Worm (Caenorhabditis elegans) whole organism, young adult: Measurements from ENCODE around the gene trap-4.

Source experiments
- F33H1.4 ChIP-seq: fragments of 200-800 bp; sonication (Bioruptor generic); IDR thresholded peaks from 2 replicates; pipeline ENCODE4 v1.3.6; 2022; ENCODE audit warnings: missing genetic modification reagents, missing genetic modification characterization, missing compliant biosample characterization
- F39B2.1 ChIP-seq: fragments of 200-800 bp; sonication (Bioruptor generic); IDR thresholded peaks from 2 replicates; pipeline ENCODE4 v1.3.6; 2022; ENCODE audit warnings: missing genetic modification reagents, missing genetic modification characterization, missing compliant biosample characterization
- F49E8.2 ChIP-seq: sonication (generic microtip); optimal IDR thresholded peaks from 3 replicates; lab custom pipeline; 2017; ENCODE audit warnings: missing genetic modification characterization, mild to moderate bottlenecking, missing compliant biosample characterization, antibody characterized with exemption, moderate library complexity; ENCODE audit not compliant: insufficient read depth
- K12H6.12 ChIP-seq: fragments of 200-800 bp; sonication (Bioruptor generic); optimal IDR thresholded peaks from 2 replicates; lab custom pipeline; 2018; ENCODE audit warnings: mild to moderate bottlenecking, missing genetic modification characterization, missing compliant biosample characterization
- Y56A3A.18 ChIP-seq: fragments of 200-800 bp; sonication (Bioruptor generic); IDR thresholded peaks from 2 replicates; pipeline ENCODE4 v1.3.6; 2022; ENCODE audit warnings: missing genetic modification reagents, missing genetic modification characterization, missing compliant biosample characterization
- aptf-3 ChIP-seq: fragments of 200-800 bp; sonication (Bioruptor generic); IDR thresholded peaks from 2 replicates; pipeline ENCODE4 v1.3.6; 2022; ENCODE audit warnings: missing genetic modification characterization, missing compliant biosample characterization
- atf-7 ChIP-seq: sonication (generic microtip); optimal IDR thresholded peaks from 2 replicates; lab custom pipeline; 2017; ENCODE audit warnings: mild to moderate bottlenecking, missing genetic modification characterization, missing compliant biosample characterization
- cebp-1 ChIP-seq, 2 experiments: fragments of 200-800 bp in 1 of 2; sonication (Bioruptor generic) in 1 of 2; sonication (generic microtip) in 1 of 2; IDR thresholded peaks in 1 of 2; optimal IDR thresholded peaks in 1 of 2; 2 replicates each; pipeline versions ENCODE4 v1.3.6 to Lab custom; 2017 to 2022; ENCODE audit warnings: missing compliant biosample characterization in 2 of 2, missing genetic modification characterization in 2 of 2, mild to moderate bottlenecking in 1 of 2, missing genetic modification reagents in 1 of 2, moderate library complexity in 1 of 2
- ceh-27 ChIP-seq: fragments of 200-800 bp; sonication (Bioruptor generic); optimal IDR thresholded peaks from 2 replicates; lab custom pipeline; 2018; ENCODE audit warnings: mild to moderate bottlenecking, missing genetic modification characterization, moderate library complexity, missing compliant biosample characterization
- chd-7 ChIP-seq: sonication (generic microtip); optimal IDR thresholded peaks from 2 replicates; lab custom pipeline; 2016; ENCODE audit warnings: mild to moderate bottlenecking, missing genetic modification characterization, moderate library complexity, missing compliant biosample characterization
- egl-18 ChIP-seq: fragments of 200-800 bp; sonication (Bioruptor generic); IDR thresholded peaks from 2 replicates; pipeline ENCODE4 v1.3.6; 2022; ENCODE audit warnings: missing genetic modification reagents, missing genetic modification characterization, missing compliant biosample characterization
- egrh-3 ChIP-seq: fragments of 200-800 bp; sonication (Bioruptor generic); IDR thresholded peaks from 2 replicates; pipeline ENCODE4 v1.3.6; 2022; ENCODE audit warnings: missing genetic modification reagents, missing genetic modification characterization, missing compliant biosample characterization
- hmg-1.2 ChIP-seq: fragments of 200-800 bp; sonication (Bioruptor generic); IDR thresholded peaks from 2 replicates; pipeline ENCODE4 v1.3.6; 2022; ENCODE audit warnings: missing genetic modification reagents, missing genetic modification characterization, missing compliant biosample characterization
- lag-1 ChIP-seq: fragments of 200-800 bp; sonication (Bioruptor generic); IDR thresholded peaks from 2 replicates; pipeline ENCODE4 v1.3.6; 2022; ENCODE audit warnings: missing genetic modification reagents, missing genetic modification characterization, missing compliant biosample characterization
- let-526 ChIP-seq: fragments of 200-800 bp; sonication (Bioruptor generic); IDR thresholded peaks from 2 replicates; pipeline ENCODE4 v1.3.6; 2022; ENCODE audit warnings: missing genetic modification reagents, missing genetic modification characterization, missing compliant biosample characterization
- lin-40 ChIP-seq: sonication (generic microtip); optimal IDR thresholded peaks from 2 replicates; lab custom pipeline; 2016; ENCODE audit warnings: missing genetic modification characterization, mild to moderate bottlenecking, missing compliant biosample characterization, missing genotype, missing genetic modification reagents
- madf-3 ChIP-seq: fragments of 200-800 bp; sonication (Bioruptor generic); IDR thresholded peaks from 2 replicates; pipeline ENCODE4 v1.3.6; 2022; ENCODE audit warnings: missing genetic modification reagents, missing genetic modification characterization, missing compliant biosample characterization
- mes-4 ChIP-seq: sonication (generic microtip); optimal IDR thresholded peaks from 2 replicates; lab custom pipeline; 2016; ENCODE audit warnings: missing genotype, missing genetic modification characterization, missing compliant biosample characterization
- nfyb-1 ChIP-seq: fragments of 200-800 bp; sonication (Bioruptor generic); IDR thresholded peaks from 2 replicates; pipeline ENCODE4 v1.3.6; 2022; ENCODE audit warnings: missing genetic modification reagents, missing genetic modification characterization, missing compliant biosample characterization
- sea-2 ChIP-seq: fragments of 200-800 bp; sonication (Bioruptor generic); IDR thresholded peaks from 2 replicates; pipeline ENCODE4 v1.3.6; 2022; ENCODE audit warnings: missing genetic modification characterization, missing compliant biosample characterization
- snpc-4 ChIP-seq, 5 experiments: fragments of 150-350 bp in 1 of 5; sonication (generic microtip) in 4 of 5; optimal IDR thresholded peaks; 2 replicates each; lab custom pipeline; 2014 to 2018; ENCODE audit warnings: missing genetic modification characterization in 5 of 5, missing biosample characterization in 3 of 5, antibody characterized with exemption in 2 of 5, mild to moderate bottlenecking in 2 of 5, missing compliant biosample characterization in 2 of 5, missing genotype in 2 of 5, moderate library complexity in 2 of 5, missing genetic modification reagents in 1 of 5
- zfh-2 ChIP-seq: fragments of 200-800 bp; sonication (Bioruptor generic); conservative IDR thresholded peaks from 2 replicates; pipeline ENCODE4 v1.3.6; 2022; ENCODE audit warnings: missing genetic modification reagents, missing genetic modification characterization, missing compliant biosample characterization
- ztf-25 ChIP-seq: fragments of 200-800 bp; sonication (Bioruptor generic); IDR thresholded peaks from 2 replicates; pipeline ENCODE4 v1.3.6; 2022; ENCODE audit warnings: missing genetic modification reagents, missing genetic modification characterization, missing compliant biosample characterization

Gene trap-4

DNA sequence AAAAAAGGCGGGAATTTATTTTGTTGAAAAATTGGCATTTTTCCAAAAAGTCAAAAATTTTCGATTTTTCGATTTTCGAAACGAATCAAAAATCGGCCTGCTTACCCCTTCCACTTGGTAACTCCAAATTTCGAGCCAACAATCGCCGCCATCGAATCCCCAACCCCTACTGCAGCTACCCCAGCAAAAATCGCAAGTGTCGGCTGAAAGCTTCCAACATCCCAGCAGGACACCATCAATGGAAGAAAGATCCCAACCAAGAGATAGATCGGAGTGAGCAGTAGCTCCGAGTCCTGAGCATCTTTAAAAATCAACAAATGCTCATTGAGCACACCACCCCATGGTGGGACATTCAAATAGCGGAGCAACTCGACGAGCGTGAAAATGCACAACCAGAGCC is 10.4 kb downstream of the trap-4 start:
- TF ChIP-seq zfh-2 (GFP tag; lab: Robert Waterston, UW) (0 out of 2 replicates have a peak, but pooled peaks have one; percentile 17), nfyb-1 (GFP tag; lab: Robert Waterston, UW) (no peak)

DNA sequence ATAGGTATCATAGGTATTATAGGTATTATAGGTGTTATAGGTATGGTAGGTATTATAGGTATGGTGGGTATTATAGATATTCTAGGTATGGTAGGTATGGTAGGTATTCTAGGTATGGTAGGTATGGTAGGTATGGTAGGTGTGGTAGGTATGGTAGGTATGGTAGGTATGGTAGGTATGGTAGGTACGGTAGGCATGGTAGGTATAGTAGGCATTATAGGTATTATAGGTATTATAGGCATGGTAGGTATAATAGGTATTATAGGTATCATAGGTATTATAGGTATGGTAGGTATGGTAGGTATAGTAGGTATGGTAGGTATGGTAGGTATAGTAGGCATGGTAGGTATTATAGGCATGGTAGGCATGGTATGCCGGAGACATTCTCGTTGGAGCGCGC is 11.4 kb downstream of the trap-4 start:
- TF ChIP-seq aptf-3 (GFP tag; lab: Robert Waterston, UW) (no peak), madf-3 (GFP tag; lab: Robert Waterston, UW) (0 out of 2 replicates have a peak, but pooled peaks have one; percentile 58)

DNA sequence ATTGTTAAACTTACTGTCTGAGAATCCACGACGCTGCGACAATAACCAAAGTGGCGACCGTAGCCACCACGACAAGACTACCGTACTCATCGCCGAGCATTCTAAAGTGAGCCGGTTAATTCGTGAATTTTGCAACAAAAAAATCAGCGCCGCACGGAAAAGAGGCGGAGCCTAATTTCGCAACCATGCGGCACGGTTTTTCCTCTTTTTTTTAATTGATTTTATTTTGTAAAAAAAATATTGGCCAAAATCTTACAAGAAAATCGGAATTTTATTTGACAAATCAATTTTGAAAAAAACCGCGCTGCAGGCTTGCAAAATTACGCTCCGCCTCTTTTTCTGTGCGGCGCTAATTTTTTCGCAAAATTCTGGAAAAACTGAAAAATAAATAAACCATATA is 13.0 kb downstream of the trap-4 start, which contains the start of gene dolk-1:
TSS of gene dolk-1 (minus strand) at position 101 of the 400 bp plus-strand sequence.
- TF ChIP-seq cebp-1 (GFP tag; IDR thresholded peaks at IDR 0.05; lab: Robert Waterston, UW) (no peak), cebp-1 (tag; optimal IDR thresholded peaks at IDR 0.05; lab: Kevin White, UChicago) (peak; percentile 31), ceh-27 (GFP tag; lab: Kevin White, UChicago) (no peak), lag-1 (GFP tag; lab: Robert Waterston, UW) (no peak), F49E8.2 (tag; lab: Kevin White, UChicago) (no peak), ztf-25 (GFP tag; lab: Robert Waterston, UW) (no peak)

DNA sequence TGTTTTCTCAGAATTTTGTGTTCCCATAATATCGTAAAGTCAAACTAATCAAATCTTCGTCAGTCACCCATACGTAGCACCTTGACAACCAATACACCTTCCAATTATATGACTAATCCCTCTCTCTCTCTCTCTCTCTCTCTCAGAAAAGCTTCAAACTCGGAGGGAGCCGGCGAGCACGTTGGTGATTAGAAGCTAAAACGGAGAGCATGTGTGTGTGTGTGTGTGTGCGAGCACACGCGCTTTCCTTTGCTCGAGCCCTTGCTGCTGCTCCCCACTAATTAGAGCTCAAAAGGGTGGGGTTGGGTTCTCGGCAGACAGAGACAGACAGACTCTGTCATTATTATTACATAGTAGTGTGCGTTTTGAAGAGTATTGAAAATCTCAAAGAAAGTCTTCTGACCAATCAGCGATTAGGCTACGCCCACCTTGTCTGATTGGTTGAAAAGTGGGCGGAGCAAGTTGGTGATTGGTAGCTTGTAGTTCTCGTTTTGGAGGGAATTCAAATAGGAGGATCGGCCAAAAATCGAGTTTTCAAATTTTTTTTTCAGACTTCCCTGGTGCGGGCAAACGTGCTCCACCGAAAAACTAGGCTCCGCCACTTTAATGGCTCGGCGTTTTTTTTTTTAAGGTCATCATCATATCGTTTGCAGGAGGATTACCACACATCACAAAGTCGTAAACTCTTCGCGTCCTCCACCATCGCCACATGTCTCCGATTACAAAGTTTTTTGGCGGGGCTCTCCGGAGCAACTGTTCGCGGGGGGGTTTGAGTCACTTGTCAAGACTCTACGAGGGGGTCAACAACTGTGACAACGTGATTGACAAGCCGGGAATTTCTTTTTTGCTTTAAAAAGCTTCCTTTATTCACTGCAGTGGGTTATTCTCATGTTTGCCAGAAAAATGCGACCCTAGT is 14.8 kb downstream of the trap-4 start:
- TF ChIP-seq atf-7 (tag; lab: Kevin White, UChicago) (no peak), nfyb-1 (GFP tag; lab: Robert Waterston, UW) (peak; percentile 83)

DNA sequence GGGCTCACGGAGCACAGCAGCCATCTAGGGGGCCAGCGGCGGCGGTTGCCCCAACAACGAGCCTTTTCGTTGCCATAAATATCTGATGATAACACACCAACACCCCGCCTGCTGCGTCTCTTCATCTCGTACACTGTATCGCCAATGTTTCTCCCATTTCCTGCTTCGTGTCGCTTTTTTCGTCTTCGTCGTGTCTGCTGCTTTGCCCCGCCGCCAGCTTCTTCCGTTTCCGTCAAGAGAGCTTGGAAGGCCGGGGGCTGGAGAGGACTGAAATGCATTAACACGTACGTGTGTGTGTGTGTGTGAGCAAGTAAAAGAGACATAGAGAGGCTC is 15.4 kb downstream of the trap-4 start:
- TF ChIP-seq K12H6.12 (peak; percentile 38), Y56A3A.18 (no peak), lin-40 (tag; lab: Kevin White, UChicago) (no peak), zfh-2 (GFP tag; lab: Robert Waterston, UW) (peak; percentile 88), egrh-3 (GFP tag; lab: Robert Waterston, UW) (no peak), sea-2 (no peak), cebp-1 (GFP tag; IDR thresholded peaks at IDR 0.05; lab: Robert Waterston, UW) (peak; percentile 22; the same call in 1 of the 2 replicates), cebp-1 (tag; optimal IDR thresholded peaks at IDR 0.05; lab: Kevin White, UChicago) (peak; percentile 3), snpc-4 (GFP tag; optimal IDR thresholded peaks at IDR 0.05; lab: Kevin White, UChicago) (peak; percentile 17), snpc-4 (tag; optimal IDR thresholded peaks at IDR 0.05; lab: Kevin White, UChicago) (peak in 3 of 4 experiments; percentile 29 to 48 (median 38)), mes-4 (tag; lab: Kevin White, UChicago) (no peak), hmg-1.2 (GFP tag; lab: Robert Waterston, UW) (peak; percentile 53; the same call in 1 of the 2 replicates)
- TF ChIP-seq, all 124 proteins: peak for 5

DNA sequence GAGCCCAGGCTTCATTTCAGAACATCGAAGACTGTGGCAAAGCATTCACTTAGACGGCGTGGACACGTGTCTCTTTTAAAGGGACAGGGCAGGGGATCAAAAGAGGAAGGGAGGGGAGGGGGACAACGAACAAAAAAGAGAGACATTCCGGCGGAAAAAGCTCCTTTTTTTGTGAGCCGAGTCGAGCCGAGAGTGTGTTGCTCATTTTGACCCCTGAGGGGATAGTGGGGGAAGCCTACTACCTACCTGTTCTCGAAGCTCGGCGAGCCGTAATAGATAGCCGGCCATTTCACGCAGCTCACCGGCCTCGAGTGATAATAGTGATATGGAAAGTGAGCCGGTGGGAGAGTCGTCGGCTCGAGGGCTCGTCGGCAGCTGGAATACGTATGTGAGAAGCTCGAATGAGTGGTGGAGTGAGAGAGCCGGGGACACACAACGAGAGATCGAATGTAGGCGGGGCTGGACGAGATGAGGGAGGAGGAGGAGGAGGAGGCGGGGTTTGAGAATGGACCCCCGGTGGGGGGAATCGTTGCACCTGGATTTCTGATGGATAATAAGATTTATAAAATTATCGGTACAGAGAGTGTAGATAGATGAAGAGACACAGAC is 16.2 kb downstream of the trap-4 start:
- peak; percentile 59; the same call in 1 of the 2 replicates for TF ChIP-seq egrh-3 (GFP tag; lab: Robert Waterston, UW)
- TF ChIP-seq zfh-2 (GFP tag; lab: Robert Waterston, UW) = peak; percentile 87
- TF ChIP-seq let-526 (GFP tag; lab: Robert Waterston, UW) = no peak
- TF ChIP-seq, all 124 proteins: peak for 2

DNA sequence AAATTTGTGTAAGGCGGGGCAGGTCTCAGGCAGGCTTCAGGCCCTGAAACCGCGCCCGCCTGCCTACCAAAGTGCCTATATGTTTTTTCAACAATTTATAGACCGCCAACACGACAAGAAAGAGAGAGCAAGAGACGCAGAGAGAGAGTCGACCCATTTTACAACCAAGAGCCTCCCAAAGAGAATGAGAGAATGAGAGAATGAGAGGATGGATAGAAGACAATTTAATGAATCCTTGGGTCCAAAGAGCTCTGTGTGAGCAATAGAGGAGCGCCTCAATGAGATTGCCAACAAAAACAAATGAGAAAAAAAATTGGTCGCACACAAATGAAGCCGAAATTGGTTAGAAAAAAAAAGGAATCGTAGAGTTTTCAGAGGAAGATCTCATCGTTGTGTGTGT is 17.4 kb downstream of the trap-4 start:
- TF ChIP-seq zfh-2 (GFP tag; lab: Robert Waterston, UW) = 0 out of 2 replicates have a peak, but pooled peaks have one; percentile 22
- TF ChIP-seq F33H1.4 (GFP tag; lab: Robert Waterston, UW) = no peak
- TF ChIP-seq F39B2.1 = no peak
- TF ChIP-seq chd-7 (tag; lab: Kevin White, UChicago) = no peak
- no peak for TF ChIP-seq egl-18 (GFP tag; lab: Robert Waterston, UW)
- TF ChIP-seq, all 124 proteins: peak for 1
